Worm (Caenorhabditis elegans) whole organism, midembryonic: ENCODE measurements around the gene pas-7.

Source experiments
- T22C8.4 ChIP-seq: fragments of 200-800 bp; sonication (Bioruptor generic); IDR thresholded peaks from 2 replicates; pipeline ENCODE4 v1.3.6; 2022; ENCODE audit warnings: missing genetic modification characterization, missing compliant biosample characterization
- cog-1 ChIP-seq: sonication (generic microtip); optimal IDR thresholded peaks from 2 replicates; lab custom pipeline; 2016; ENCODE audit warnings: missing genetic modification characterization, missing compliant biosample characterization
- flt-1 ChIP-seq: fragments of 200-800 bp; sonication (Bioruptor generic); IDR thresholded peaks from 2 replicates; pipeline ENCODE4 v1.3.6; 2022; ENCODE audit warnings: missing genetic modification characterization, missing compliant biosample characterization
- klf-2 ChIP-seq: fragments of 200-800 bp; sonication (Bioruptor generic); conservative IDR thresholded peaks from 2 replicates; pipeline ENCODE4 v1.3.6; 2022; ENCODE audit warnings: missing genetic modification reagents, missing genetic modification characterization, missing compliant biosample characterization
- med-1 ChIP-seq: sonication (generic microtip); optimal IDR thresholded peaks from 2 replicates; lab custom pipeline; 2017; ENCODE audit warnings: missing genetic modification characterization, mild to moderate bottlenecking, missing compliant biosample characterization, antibody characterized with exemption, missing genetic modification reagents; ENCODE audit not compliant: insufficient read depth
- ztf-23 ChIP-seq: fragments of 200-800 bp; sonication (Bioruptor generic); IDR thresholded peaks from 2 replicates; pipeline ENCODE4 v1.3.6; 2022; ENCODE audit warnings: missing genetic modification reagents, missing genetic modification characterization, missing compliant biosample characterization
- ztf-29 ChIP-seq: fragments of 200-800 bp; sonication (Bioruptor generic); IDR thresholded peaks from 2 replicates; pipeline ENCODE4 v1.3.6; 2022; ENCODE audit warnings: missing genetic modification reagents, missing genetic modification characterization, missing compliant biosample characterization

DNA sequence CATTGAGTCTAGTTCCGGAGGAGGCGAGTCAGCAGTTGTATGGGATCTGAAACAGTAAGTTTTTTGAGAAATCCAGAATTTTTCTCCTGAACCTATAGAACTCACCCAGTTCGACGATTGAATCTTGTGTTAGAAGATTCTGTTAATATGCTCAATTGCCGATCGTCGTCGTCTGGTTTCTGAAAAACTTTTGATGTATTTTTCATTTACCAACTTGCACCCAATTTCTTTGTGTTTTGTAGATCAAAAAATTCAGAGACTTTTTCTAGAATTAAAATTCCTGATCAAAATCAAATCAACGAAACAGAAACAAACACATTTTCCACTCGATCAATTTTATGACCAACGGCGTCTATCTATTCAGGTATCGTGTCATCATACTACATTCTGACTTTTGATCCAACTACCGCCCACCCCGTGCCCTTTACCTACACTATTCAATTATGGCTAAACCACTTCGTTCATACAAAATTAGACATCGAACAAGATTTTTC lies 43.1 kb downstream of the pas-7 start, which contains the start of gene C18D1.2:
- TF ChIP-seq flt-1 (GFP tag; lab: Robert Waterston, UW) (no peak), T22C8.4 (GFP tag; lab: Robert Waterston, UW) (no peak), med-1 (no peak), ztf-29 (no peak), klf-2 (no peak), ztf-23 (no peak), cog-1 (no peak)
